Worm (Caenorhabditis elegans) whole organism, young adult: ENCODE results near the gene Y102A5C.2.

Experiments used
- B0261.1 ChIP-seq: sonication (generic microtip); optimal IDR thresholded peaks from 2 replicates; lab custom pipeline; 2016; ENCODE audit warnings: mild to moderate bottlenecking, missing genetic modification characterization, moderate library complexity, missing compliant biosample characterization
- F55B11.4 ChIP-seq: sonication (generic microtip); optimal IDR thresholded peaks from 2 replicates; lab custom pipeline; 2016; ENCODE audit warnings: missing compliant biosample characterization, missing genetic modification characterization, borderline replicate concordance; ENCODE audit not compliant: insufficient read depth
- F57A8.1 ChIP-seq: fragments of 200-800 bp; sonication (Bioruptor generic); optimal IDR thresholded peaks from 2 replicates; lab custom pipeline; 2018; ENCODE audit warnings: mild to moderate bottlenecking, missing genetic modification characterization, moderate library complexity, missing compliant biosample characterization
- Y53G8AR.9 ChIP-seq: fragments of 200-800 bp; sonication (Bioruptor generic); conservative IDR thresholded peaks from 2 replicates; pipeline ENCODE4 v1.3.6; 2022; ENCODE audit warnings: missing genetic modification reagents, missing genetic modification characterization, missing compliant biosample characterization
- ZK185.1 ChIP-seq: sonication (generic microtip); optimal IDR thresholded peaks from 2 replicates; lab custom pipeline; 2016; ENCODE audit warnings: mild to moderate bottlenecking, missing genetic modification characterization, missing compliant biosample characterization; ENCODE audit not compliant: poor library complexity, severe bottlenecking
- aptf-3 ChIP-seq: fragments of 200-800 bp; sonication (Bioruptor generic); IDR thresholded peaks from 2 replicates; pipeline ENCODE4 v1.3.6; 2022; ENCODE audit warnings: missing genetic modification characterization, missing compliant biosample characterization
- attf-5 ChIP-seq: fragments of 200-800 bp; sonication (Bioruptor generic); optimal IDR thresholded peaks from 2 replicates; lab custom pipeline; 2018; ENCODE audit warnings: mild to moderate bottlenecking, missing genetic modification characterization, missing compliant biosample characterization
- cebp-1 ChIP-seq, 2 experiments: fragments of 200-800 bp in 1 of 2; sonication (Bioruptor generic) in 1 of 2; sonication (generic microtip) in 1 of 2; IDR thresholded peaks in 1 of 2; optimal IDR thresholded peaks in 1 of 2; 2 replicates each; pipeline versions ENCODE4 v1.3.6 to Lab custom; 2017 to 2022; ENCODE audit warnings: missing compliant biosample characterization in 2 of 2, missing genetic modification characterization in 2 of 2, mild to moderate bottlenecking in 1 of 2, missing genetic modification reagents in 1 of 2, moderate library complexity in 1 of 2
- ceh-27 ChIP-seq: fragments of 200-800 bp; sonication (Bioruptor generic); optimal IDR thresholded peaks from 2 replicates; lab custom pipeline; 2018; ENCODE audit warnings: mild to moderate bottlenecking, missing genetic modification characterization, moderate library complexity, missing compliant biosample characterization
- dpff-1 ChIP-seq: sonication (generic microtip); optimal IDR thresholded peaks from 2 replicates; lab custom pipeline; 2017; ENCODE audit warnings: mild to moderate bottlenecking, missing genetic modification characterization, missing compliant biosample characterization
- dpl-1 ChIP-seq: fragments of 150-350 bp; optimal IDR thresholded peaks from 2 replicates; lab custom pipeline; 2014; ENCODE audit warnings: missing biosample characterization, missing genetic modification reagents, missing genetic modification characterization
- gei-17 ChIP-seq: fragments of 200-800 bp; sonication (Bioruptor generic); optimal IDR thresholded peaks from 2 replicates; lab custom pipeline; 2018; ENCODE audit warnings: mild to moderate bottlenecking, missing genetic modification characterization, missing compliant biosample characterization
- hlh-12 ChIP-seq: sonication (generic microtip); optimal IDR thresholded peaks from 2 replicates; lab custom pipeline; 2016; ENCODE audit warnings: missing genetic modification characterization, missing compliant biosample characterization
- hrde-1 ChIP-seq: sonication (generic microtip); optimal IDR thresholded peaks from 2 replicates; lab custom pipeline; 2016; ENCODE audit warnings: missing genetic modification characterization, mild to moderate bottlenecking, missing compliant biosample characterization, moderate library complexity, missing genotype, missing genetic modification reagents, borderline replicate concordance
- lag-1 ChIP-seq: fragments of 200-800 bp; sonication (Bioruptor generic); IDR thresholded peaks from 2 replicates; pipeline ENCODE4 v1.3.6; 2022; ENCODE audit warnings: missing genetic modification reagents, missing genetic modification characterization, missing compliant biosample characterization
- lin-35 ChIP-seq, 3 experiments: fragments of 150-350 bp in 2 of 3; sonication (generic microtip) in 1 of 3; optimal IDR thresholded peaks; 2 replicates each; lab custom pipeline; 2014 to 2018; ENCODE audit warnings: missing biosample characterization in 3 of 3, missing genetic modification characterization in 3 of 3, missing genetic modification reagents in 3 of 3
- madf-3 ChIP-seq: fragments of 200-800 bp; sonication (Bioruptor generic); IDR thresholded peaks from 2 replicates; pipeline ENCODE4 v1.3.6; 2022; ENCODE audit warnings: missing genetic modification reagents, missing genetic modification characterization, missing compliant biosample characterization
- madf-8 ChIP-seq: fragments of 200-800 bp; sonication (Bioruptor generic); conservative IDR thresholded peaks from 2 replicates; pipeline ENCODE4 v1.3.6; 2022; ENCODE audit warnings: missing genetic modification reagents, missing genetic modification characterization, missing compliant biosample characterization
- mcd-1 ChIP-seq: fragments of 200-800 bp; sonication (Bioruptor generic); IDR thresholded peaks from 2 replicates; pipeline ENCODE4 v1.3.6; 2022; ENCODE audit warnings: missing genetic modification reagents, missing genetic modification characterization, missing compliant biosample characterization
- mel-28 ChIP-seq: sonication (generic microtip); optimal IDR thresholded peaks from 2 replicates; lab custom pipeline; 2016; ENCODE audit warnings: borderline replicate concordance, mild to moderate bottlenecking, missing genetic modification characterization, missing compliant biosample characterization
- nfya-2 ChIP-seq: fragments of 200-800 bp; sonication (Bioruptor generic); IDR thresholded peaks from 2 replicates; pipeline ENCODE4 v1.3.6; 2022; ENCODE audit warnings: missing genetic modification reagents, missing genetic modification characterization, missing compliant biosample characterization
- pbrm-1 ChIP-seq: fragments of 200-800 bp; sonication (Bioruptor generic); IDR thresholded peaks from 2 replicates; pipeline ENCODE4 v1.3.6; 2022; ENCODE audit warnings: missing genetic modification reagents, missing genetic modification characterization, missing compliant biosample characterization
- pha-4 ChIP-seq: fragments of 150-350 bp; sonication (generic microtip); optimal IDR thresholded peaks from 2 replicates; lab custom pipeline; 2014; ENCODE audit warnings: missing biosample characterization, missing genetic modification reagents, missing genetic modification characterization
- rcor-1 ChIP-seq: fragments of 200-800 bp; sonication (Bioruptor generic); IDR thresholded peaks from 2 replicates; pipeline ENCODE4 v1.3.6; 2022; ENCODE audit warnings: missing genetic modification reagents, missing genetic modification characterization, missing compliant biosample characterization
- repo-1 ChIP-seq: sonication (generic microtip); optimal IDR thresholded peaks from 2 replicates; lab custom pipeline; 2017; ENCODE audit warnings: mild to moderate bottlenecking, missing genetic modification characterization, missing compliant biosample characterization
- snpc-4 ChIP-seq, 5 experiments: fragments of 150-350 bp in 1 of 5; sonication (generic microtip) in 4 of 5; optimal IDR thresholded peaks; 2 replicates each; lab custom pipeline; 2014 to 2018; ENCODE audit warnings: missing genetic modification characterization in 5 of 5, missing biosample characterization in 3 of 5, antibody characterized with exemption in 2 of 5, mild to moderate bottlenecking in 2 of 5, missing compliant biosample characterization in 2 of 5, missing genotype in 2 of 5, moderate library complexity in 2 of 5, missing genetic modification reagents in 1 of 5
- somi-1 ChIP-seq: fragments of 200-800 bp; sonication (Bioruptor generic); optimal IDR thresholded peaks from 2 replicates; lab custom pipeline; 2018; ENCODE audit warnings: mild to moderate bottlenecking, missing genetic modification characterization, missing compliant biosample characterization
- tbx-9 ChIP-seq: sonication (generic microtip); optimal IDR thresholded peaks from 2 replicates; lab custom pipeline; 2016; ENCODE audit warnings: borderline replicate concordance, missing genetic modification characterization, inconsistent platforms, missing compliant biosample characterization
- xnd-1 ChIP-seq: sonication (generic microtip); optimal IDR thresholded peaks from 2 replicates; lab custom pipeline; 2016; ENCODE audit warnings: missing genotype, missing genetic modification reagents, missing genetic modification characterization, missing compliant biosample characterization
- zim-3 ChIP-seq: sonication (generic microtip); optimal IDR thresholded peaks from 2 replicates; lab custom pipeline; 2017; ENCODE audit warnings: mild to moderate bottlenecking, missing genetic modification characterization, moderate library complexity, missing compliant biosample characterization
- ztf-18 ChIP-seq: sonication (generic microtip); optimal IDR thresholded peaks from 2 replicates; lab custom pipeline; 2016; ENCODE audit warnings: missing genotype, mild to moderate bottlenecking, missing genetic modification characterization, missing compliant biosample characterization
- ztf-28 ChIP-seq: fragments of 200-800 bp; sonication (Bioruptor generic); IDR thresholded peaks from 2 replicates; pipeline ENCODE4 v1.3.6; 2022; ENCODE audit warnings: missing genetic modification reagents, missing genetic modification characterization, missing compliant biosample characterization
- ztf-3 ChIP-seq: fragments of 200-800 bp; sonication (Bioruptor generic); optimal IDR thresholded peaks from 2 replicates; lab custom pipeline; 2018; ENCODE audit warnings: mild to moderate bottlenecking, missing genetic modification characterization, missing compliant biosample characterization

The Y102A5C.2 gene

DNA sequence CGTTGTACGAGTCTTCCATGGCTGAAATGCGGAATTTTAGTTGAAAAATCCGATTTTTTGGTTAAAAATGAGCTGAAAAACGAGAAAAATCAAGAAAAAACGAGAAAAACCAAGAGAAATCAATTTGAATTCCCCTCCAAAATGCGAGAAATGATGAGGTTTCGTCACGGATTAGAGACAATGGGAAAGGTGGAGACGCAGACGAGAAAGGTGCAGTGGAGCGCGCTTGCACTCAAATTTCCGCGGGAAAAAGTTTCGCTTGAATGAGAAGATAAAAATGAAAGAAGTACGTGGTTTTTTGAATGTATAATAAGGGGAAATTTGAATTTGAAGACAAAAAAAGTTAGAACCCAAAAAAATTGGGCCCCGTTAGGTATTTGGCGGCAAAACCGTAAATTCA is 47.1 kb downstream of the Y102A5C.2 start, which contains the start of gene efl-1 (continued):
- no peak for TF ChIP-seq nfya-2
- TF ChIP-seq aptf-3 (GFP tag; lab: Robert Waterston, UW), result no peak
- TF ChIP-seq F57A8.1, result no peak
- TF ChIP-seq xnd-1 (tag; lab: Kevin White, UChicago), result peak; percentile 20
- no peak for TF ChIP-seq ztf-28 (GFP tag; lab: Robert Waterston, UW)
- peak; percentile 22 for TF ChIP-seq somi-1 (GFP tag; lab: Kevin White, UChicago)
- TF ChIP-seq B0261.1 (tag; lab: Kevin White, UChicago), result peak; percentile 37
- peak; percentile 72; the same call in 1 of the 2 replicates for TF ChIP-seq Y53G8AR.9 (GFP tag; lab: Robert Waterston, UW)
- peak; percentile 79 to 97 (median 83) for TF ChIP-seq lin-35 (GFP tag; optimal IDR thresholded peaks at IDR 0.05; lab: Kevin White, UChicago)
- no peak for TF ChIP-seq F55B11.4
- no peak for TF ChIP-seq tbx-9
- no peak for TF ChIP-seq lag-1 (GFP tag; lab: Robert Waterston, UW)
- TF ChIP-seq pbrm-1 (GFP tag; lab: Robert Waterston, UW), result peak; percentile 96
- no peak for TF ChIP-seq hrde-1 (tag; lab: Kevin White, UChicago)
- TF ChIP-seq mcd-1 (GFP tag; lab: Robert Waterston, UW), result peak; percentile 99
- TF ChIP-seq dpl-1 (GFP tag; lab: Kevin White, UChicago), result peak; percentile 98
- no peak for TF ChIP-seq repo-1 (tag; lab: Kevin White, UChicago)
- TF ChIP-seq rcor-1 (GFP tag; lab: Robert Waterston, UW), result peak; percentile 87
- TF ChIP-seq madf-8 (GFP tag; lab: Robert Waterston, UW), result peak; percentile 35
- TF ChIP-seq hlh-12, result no peak
- TF ChIP-seq ztf-3 (GFP tag; lab: Kevin White, UChicago), result peak; percentile 25
- TF ChIP-seq ZK185.1 (tag; lab: Kevin White, UChicago), result no peak
- peak; percentile 81 for TF ChIP-seq ceh-27 (GFP tag; lab: Kevin White, UChicago)
- no peak for TF ChIP-seq ztf-18 (tag; lab: Kevin White, UChicago)
- TF ChIP-seq dpff-1 (tag; lab: Kevin White, UChicago), result no peak
- TF ChIP-seq madf-3 (GFP tag; lab: Robert Waterston, UW), result no peak
- TF ChIP-seq zim-3 (tag; lab: Kevin White, UChicago), result no peak
- TF ChIP-seq snpc-4 (GFP tag; optimal IDR thresholded peaks at IDR 0.05; lab: Kevin White, UChicago), result peak; percentile 70
- TF ChIP-seq snpc-4 (tag; optimal IDR thresholded peaks at IDR 0.05; lab: Kevin White, UChicago), result peak; percentile 61 to 94 (median 89)
- TF ChIP-seq, all 124 proteins: peak for 48

DNA sequence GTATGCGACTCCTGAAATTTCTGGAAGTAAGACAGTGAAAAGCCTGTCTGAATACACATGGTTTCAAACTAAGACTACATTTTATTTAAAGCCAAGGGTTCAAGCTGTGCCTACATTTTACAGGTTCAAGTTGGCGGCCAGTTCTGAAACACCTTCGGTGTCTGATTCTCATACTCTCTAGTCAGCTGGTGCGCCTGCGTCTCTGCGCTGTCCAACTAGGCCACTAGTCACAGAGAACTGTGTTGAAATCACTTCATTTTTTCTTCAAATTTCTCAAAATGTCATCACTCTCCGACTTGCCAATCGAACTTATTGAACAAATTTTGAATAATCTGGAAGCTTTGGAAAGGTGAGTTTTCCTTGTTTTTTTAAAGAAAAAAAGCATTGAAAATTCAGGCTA is 48.1 kb downstream of the Y102A5C.2 start, which contains the start of gene fbxa-90:
Gene fbxa-90 (plus strand): TSS at position 179 of the 400 bp plus-strand sequence.
- TF ChIP-seq cebp-1 (GFP tag; IDR thresholded peaks at IDR 0.05; lab: Robert Waterston, UW) (peak; percentile 52; the same call in 1 of the 2 replicates), cebp-1 (tag; optimal IDR thresholded peaks at IDR 0.05; lab: Kevin White, UChicago) (no peak), gei-17 (GFP tag; lab: Kevin White, UChicago) (no peak), pha-4 (tag; lab: Kevin White, UChicago) (no peak), attf-5 (GFP tag; lab: Kevin White, UChicago) (peak; percentile 67), mel-28 (tag; lab: Kevin White, UChicago) (no peak), snpc-4 (GFP tag; optimal IDR thresholded peaks at IDR 0.05; lab: Kevin White, UChicago) (no peak), snpc-4 (tag; optimal IDR thresholded peaks at IDR 0.05; lab: Kevin White, UChicago) (peak in 1 of 4 experiments; percentile 27)
